ENCODE assay signal across 1 fruit fly cellular context in the genomic region with DNA sequence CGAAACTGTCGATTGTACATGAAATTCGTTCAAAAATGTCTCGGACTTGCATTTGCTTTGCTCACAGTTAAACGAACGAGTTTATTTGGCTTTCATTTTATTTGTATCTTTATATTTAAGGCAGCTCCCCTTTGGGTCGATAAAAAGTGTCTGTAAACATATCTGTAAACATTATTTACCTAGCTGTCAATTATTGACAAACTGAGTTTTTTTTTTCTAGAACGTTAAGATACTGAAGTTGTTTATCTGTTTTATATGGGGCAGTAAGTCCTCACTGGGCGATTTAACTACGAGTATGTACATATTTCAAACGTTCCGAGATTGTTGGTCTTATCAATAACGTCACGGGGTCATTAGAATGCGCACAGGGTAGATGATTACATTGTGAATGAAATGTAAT.
TF ChIP-seq lines count a peak whose summit lies in the region.

No protein-coding gene starts in this region.

TF ChIP-seq in whole organism, embryonic, 481 proteins besides CTCF, POLR2A, EP300 and RAD21 (continued from another document and continues in another):
- TF ChIP-seq Sox100B (GFP tag; optimal IDR thresholded peaks at IDR 0.05; lab: Kevin White, UChicago) (peak; percentile 37), crol (GFP tag; IDR thresholded peaks at IDR 0.05; lab: Robert Waterston, UW) (no peak), CG34422 (GFP tag; IDR thresholded peaks at IDR 0.05; lab: Robert Waterston, UW) (no peak), sima (GFP tag; optimal IDR thresholded peaks at IDR 0.05; lab: Kevin White, UChicago) (no peak), sc (optimal IDR thresholded peaks at IDR 0.05; lab: Kevin White, UChicago) (no peak), sc (GFP tag; optimal IDR thresholded peaks at IDR 0.05; lab: Kevin White, UChicago) (no peak), Mrtf (GFP tag; IDR thresholded peaks at IDR 0.05; lab: Robert Waterston, UW) (no peak), Scr (GFP tag; IDR thresholded peaks at IDR 0.05; lab: Robert Waterston, UW; ENCODE audit: partially characterized antibody) (no peak), crp (GFP tag; optimal IDR thresholded peaks at IDR 0.05; lab: Kevin White, UChicago) (no peak), Gug (GFP tag; IDR thresholded peaks at IDR 0.05; lab: Robert Waterston, UW) (no peak), CG10431 (GFP tag; optimal IDR thresholded peaks at IDR 0.05; lab: Kevin White, UChicago) (peak; percentile 32), unpg (GFP tag; optimal IDR thresholded peaks at IDR 0.05; lab: Kevin White, UChicago) (peak; percentile 46), Mad (GFP tag; optimal IDR thresholded peaks at IDR 0.05; lab: Kevin White, UChicago) (no peak), wdn (GFP tag; IDR thresholded peaks at IDR 0.05; lab: Robert Waterston, UW) (no peak), tup (GFP tag; optimal IDR thresholded peaks at IDR 0.05; lab: Kevin White, UChicago) (no peak), CG16815 (GFP tag; optimal IDR thresholded peaks at IDR 0.05; lab: Kevin White, UChicago) (no peak), CG15514 (GFP tag; optimal IDR thresholded peaks at IDR 0.05; lab: Kevin White, UChicago) (peak; percentile 17), Stat92E (GFP tag; optimal IDR thresholded peaks at IDR 0.05; lab: Kevin White, UChicago) (no peak), Oaz (GFP tag; IDR thresholded peaks at IDR 0.05; lab: Robert Waterston, UW) (no peak), Dp (GFP tag; optimal IDR thresholded peaks at IDR 0.05; lab: Kevin White, UChicago) (no peak), CG4730 (GFP tag; IDR thresholded peaks at IDR 0.05; lab: Robert Waterston, UW) (no peak), lbe (GFP tag; optimal IDR thresholded peaks at IDR 0.05; lab: Kevin White, UChicago) (peak; percentile 45), CG31441 (GFP tag; IDR thresholded peaks at IDR 0.05; lab: Robert Waterston, UW) (no peak; the same call in 1 of the 2 replicates), Rfx (GFP tag; IDR thresholded peaks at IDR 0.05; lab: Robert Waterston, UW) (no peak; the same call in 1 of the 2 replicates), Kr (GFP tag; optimal IDR thresholded peaks at IDR 0.05; lab: Kevin White, UChicago) (peak; percentile 6), croc (GFP tag; conservative IDR thresholded peaks at IDR 0.05; lab: Robert Waterston, UW) (no peak), Pdp1 (GFP tag; optimal IDR thresholded peaks at IDR 0.05; lab: Kevin White, UChicago) (no peak), bab2 (GFP tag; optimal IDR thresholded peaks at IDR 0.05; lab: Kevin White, UChicago) (no peak), chm (GFP tag; IDR thresholded peaks at IDR 0.05; lab: Robert Waterston, UW) (no peak), Nf-YA (GFP tag; IDR thresholded peaks at IDR 0.05; lab: Robert Waterston, UW) (no peak), inv (GFP tag; IDR thresholded peaks at IDR 0.05; lab: Robert Waterston, UW; ENCODE audit: partially characterized antibody) (no peak), CG4707 (GFP tag; optimal IDR thresholded peaks at IDR 0.05; lab: Kevin White, UChicago) (peak; percentile 38), twi (tag; optimal IDR thresholded peaks at IDR 0.05; lab: Kevin White, UChicago) (no peak), abd-A (tag; optimal IDR thresholded peaks at IDR 0.05; lab: Kevin White, UChicago) (no peak), grn (GFP tag; optimal IDR thresholded peaks at IDR 0.05; lab: Kevin White, UChicago) (peak; percentile 45), zf30C (GFP tag; optimal IDR thresholded peaks at IDR 0.05; lab: Kevin White, UChicago) (no peak), pzg (GFP tag; optimal IDR thresholded peaks at IDR 0.05; lab: Kevin White, UChicago) (no peak), prd (optimal IDR thresholded peaks at IDR 0.05; lab: Kevin White, UChicago) (no peak), prd (GFP tag; IDR thresholded peaks at IDR 0.05; lab: Robert Waterston, UW) (no peak), Xrp1 (GFP tag; IDR thresholded peaks at IDR 0.05; lab: Robert Waterston, UW) (no peak), ab (GFP tag; optimal IDR thresholded peaks at IDR 0.05; lab: Kevin White, UChicago) (no peak), CG18476 (GFP tag; optimal IDR thresholded peaks at IDR 0.05; lab: Kevin White, UChicago) (no peak), Deaf1 (tag; optimal IDR thresholded peaks at IDR 0.05; lab: Kevin White, UChicago) (no peak), bsh (GFP tag; optimal IDR thresholded peaks at IDR 0.05; lab: Kevin White, UChicago) (no peak), al (GFP tag; IDR thresholded peaks at IDR 0.05; lab: Robert Waterston, UW) (no peak), gcm (GFP tag; optimal IDR thresholded peaks at IDR 0.05; lab: Kevin White, UChicago) (peak; percentile 58), sens (GFP tag; lab: Kevin White, UChicago) (peak; percentile 70), CG6854 (GFP tag; optimal IDR thresholded peaks at IDR 0.05; lab: Kevin White, UChicago) (peak; percentile 31), Adf1 (GFP tag; IDR thresholded peaks at IDR 0.05; lab: Robert Waterston, UW) (no peak), Hr3 (GFP tag; optimal IDR thresholded peaks at IDR 0.05; lab: Kevin White, UChicago) (no peak), NfI (GFP tag; optimal IDR thresholded peaks at IDR 0.05; lab: Kevin White, UChicago) (no peak), Med (GFP tag; lab: Kevin White, UChicago) (peak; percentile 63), CG12071 (GFP tag; optimal IDR thresholded peaks at IDR 0.05; lab: Kevin White, UChicago) (no peak), eve (GFP tag; optimal IDR thresholded peaks at IDR 0.05; lab: Kevin White, UChicago) (no peak), CG3407 (GFP tag; optimal IDR thresholded peaks at IDR 0.05; lab: Kevin White, UChicago) (peak; percentile 55), CG8924 (tag; optimal IDR thresholded peaks at IDR 0.05; lab: Kevin White, UChicago) (no peak), BEAF-32 (GFP tag; optimal IDR thresholded peaks at IDR 0.05; lab: Kevin White, UChicago) (no peak), Doc3 (GFP tag; IDR thresholded peaks at IDR 0.05; lab: Robert Waterston, UW; ENCODE audit: partially characterized antibody) (no peak), emc (GFP tag; optimal IDR thresholded peaks at IDR 0.05; lab: Kevin White, UChicago) (no peak), kni (GFP tag; optimal IDR thresholded peaks at IDR 0.05; lab: Kevin White, UChicago) (peak; percentile 62), Xbp1 (GFP tag; optimal IDR thresholded peaks at IDR 0.05; lab: Kevin White, UChicago) (no peak), CG34376 (GFP tag; optimal IDR thresholded peaks at IDR 0.05; lab: Kevin White, UChicago) (peak; percentile 43), bigmax (GFP tag; optimal IDR thresholded peaks at IDR 0.05; lab: Kevin White, UChicago) (no peak), CG2875 (GFP tag; optimal IDR thresholded peaks at IDR 0.05; lab: Kevin White, UChicago) (peak; percentile 37), Eip74EF (GFP tag; optimal IDR thresholded peaks at IDR 0.05; lab: Kevin White, UChicago) (peak in 1 of 2 experiments; percentile 12), salm (tag; optimal IDR thresholded peaks at IDR 0.05; lab: Kevin White, UChicago) (peak; percentile 56), schlank (tag; optimal IDR thresholded peaks at IDR 0.05; lab: Kevin White, UChicago) (no peak), onecut (GFP tag; IDR thresholded peaks at IDR 0.05; lab: Robert Waterston, UW) (peak; percentile 15; the same call in 1 of the 2 replicates), gt (GFP tag; IDR thresholded peaks at IDR 0.05; lab: Robert Waterston, UW) (no peak), CG12104 (GFP tag; optimal IDR thresholded peaks at IDR 0.05; lab: Kevin White, UChicago) (no peak), Ets97D (GFP tag; optimal IDR thresholded peaks at IDR 0.05; lab: Kevin White, UChicago) (no peak), gro (GFP tag; optimal IDR thresholded peaks at IDR 0.05; lab: Kevin White, UChicago) (no peak), CG6175 (GFP tag; IDR thresholded peaks at IDR 0.05; lab: Robert Waterston, UW) (no peak), ara (GFP tag; IDR thresholded peaks at IDR 0.05; lab: Robert Waterston, UW) (no peak), Hr78 (GFP tag; optimal IDR thresholded peaks at IDR 0.05; lab: Kevin White, UChicago) (peak in 1 of 2 experiments; percentile 51), rib (GFP tag; IDR thresholded peaks at IDR 0.05; lab: Robert Waterston, UW) (no peak), eyg (GFP tag; optimal IDR thresholded peaks at IDR 0.05; lab: Kevin White, UChicago) (peak; percentile 17), CG2678 (tag; optimal IDR thresholded peaks at IDR 0.05; lab: Kevin White, UChicago) (peak; percentile 64), fd64A (GFP tag; optimal IDR thresholded peaks at IDR 0.05; lab: Kevin White, UChicago) (no peak), CG2889 (GFP tag; IDR thresholded peaks at IDR 0.05; lab: Robert Waterston, UW) (no peak), Nf-YB (GFP tag; optimal IDR thresholded peaks at IDR 0.05; lab: Kevin White, UChicago) (no peak), wek (GFP tag; optimal IDR thresholded peaks at IDR 0.05; lab: Kevin White, UChicago) (peak; percentile 31), CG13424 (tag; optimal IDR thresholded peaks at IDR 0.05; lab: Kevin White, UChicago) (peak; percentile 22), HLHmδ (GFP tag; optimal IDR thresholded peaks at IDR 0.05; lab: Kevin White, UChicago) (no peak), Trl (optimal IDR thresholded peaks at IDR 0.05; lab: Kevin White, UChicago) (no peak), Trl (GFP tag; optimal IDR thresholded peaks at IDR 0.05; lab: Kevin White, UChicago) (no peak), CG17568 (GFP tag; optimal IDR thresholded peaks at IDR 0.05; lab: Kevin White, UChicago) (peak; percentile 63), HmgD (GFP tag; optimal IDR thresholded peaks at IDR 0.05; lab: Kevin White, UChicago) (no peak), CG11247 (GFP tag; IDR thresholded peaks at IDR 0.05; lab: Robert Waterston, UW) (no peak), CG2202 (tag; optimal IDR thresholded peaks at IDR 0.05; lab: Kevin White, UChicago) (no peak), CG1792 (GFP tag; optimal IDR thresholded peaks at IDR 0.05; lab: Kevin White, UChicago) (no peak), gem (tag; optimal IDR thresholded peaks at IDR 0.05; lab: Kevin White, UChicago) (no peak), Opbp (GFP tag; IDR thresholded peaks at IDR 0.05; lab: Robert Waterston, UW; ENCODE audit: partially characterized antibody) (no peak), CG42726 (GFP tag; IDR thresholded peaks at IDR 0.05; lab: Robert Waterston, UW; ENCODE audit: partially characterized antibody) (no peak), br (optimal IDR thresholded peaks at IDR 0.05; lab: Kevin White, UChicago) (no peak), tna (GFP tag; IDR thresholded peaks at IDR 0.05; lab: Robert Waterston, UW; ENCODE audit: partially characterized antibody) (no peak), CG11560 (tag; IDR thresholded peaks at IDR 0.05; lab: Robert Waterston, UW) (no peak), CG31224 (GFP tag; IDR thresholded peaks at IDR 0.05; lab: Robert Waterston, UW) (no peak), lmd (GFP tag; IDR thresholded peaks at IDR 0.05; lab: Robert Waterston, UW) (no peak), Dip2 (GFP tag; IDR thresholded peaks at IDR 0.05; lab: Robert Waterston, UW) (no peak), fd3F (GFP tag; optimal IDR thresholded peaks at IDR 0.05; lab: Kevin White, UChicago) (no peak), CG18011 (GFP tag; optimal IDR thresholded peaks at IDR 0.05; lab: Kevin White, UChicago) (peak; percentile 9), Aef1 (GFP tag; IDR thresholded peaks at IDR 0.05; lab: Robert Waterston, UW) (no peak), Asciz (GFP tag; optimal IDR thresholded peaks at IDR 0.05; lab: Kevin White, UChicago) (peak; percentile 50), Hey (tag; optimal IDR thresholded peaks at IDR 0.05; lab: Kevin White, UChicago) (no peak), CG4424 (GFP tag; optimal IDR thresholded peaks at IDR 0.05; lab: Kevin White, UChicago) (no peak), Atf6 (GFP tag; IDR thresholded peaks at IDR 0.05; lab: Robert Waterston, UW) (no peak), CG17328 (GFP tag; IDR thresholded peaks at IDR 0.05; lab: Robert Waterston, UW) (no peak), dm (GFP tag; optimal IDR thresholded peaks at IDR 0.05; lab: Kevin White, UChicago) (no peak), knrl (GFP tag; IDR thresholded peaks at IDR 0.05; lab: Robert Waterston, UW; ENCODE audit: partially characterized antibody) (no peak), ap (GFP tag; IDR thresholded peaks at IDR 0.05; lab: Robert Waterston, UW) (no peak), CG10959 (GFP tag; IDR thresholded peaks at IDR 0.05; lab: Robert Waterston, UW) (no peak), CG3726 (GFP tag; IDR thresholded peaks at IDR 0.05; lab: Robert Waterston, UW) (no peak), gsb (GFP tag; IDR thresholded peaks at IDR 0.05; lab: Robert Waterston, UW) (no peak), CG3847 (GFP tag; IDR thresholded peaks at IDR 0.05; lab: Robert Waterston, UW) (no peak), lola (GFP tag; optimal IDR thresholded peaks at IDR 0.05; lab: Kevin White, UChicago) (peak in 1 of 3 experiments; percentile 1), Fer1 (GFP tag; optimal IDR thresholded peaks at IDR 0.05; lab: Kevin White, UChicago) (peak; percentile 58), CG10565 (GFP tag; optimal IDR thresholded peaks at IDR 0.05; lab: Kevin White, UChicago) (no peak), D (optimal IDR thresholded peaks at IDR 0.05; lab: Kevin White, UChicago) (no peak), D (GFP tag; optimal IDR thresholded peaks at IDR 0.05; lab: Kevin White, UChicago) (peak; percentile 1), Hmr (GFP tag; optimal IDR thresholded peaks at IDR 0.05; lab: Kevin White, UChicago) (no peak), CG11695 (GFP tag; IDR thresholded peaks at IDR 0.05; lab: Robert Waterston, UW) (peak; percentile 15; the same call in 1 of the 3 replicates), Dad (GFP tag; optimal IDR thresholded peaks at IDR 0.05; lab: Kevin White, UChicago) (no peak), CG7372 (GFP tag; IDR thresholded peaks at IDR 0.05; lab: Robert Waterston, UW) (no peak), CG2712 (tag; optimal IDR thresholded peaks at IDR 0.05; lab: Kevin White, UChicago) (peak; percentile 40), scrt (GFP tag; optimal IDR thresholded peaks at IDR 0.05; lab: Kevin White, UChicago) (no peak), CG6813 (GFP tag; optimal IDR thresholded peaks at IDR 0.05; lab: Kevin White, UChicago) (peak; percentile 63), pfk (GFP tag; optimal IDR thresholded peaks at IDR 0.05; lab: Kevin White, UChicago) (peak; percentile 35), gcm2 (GFP tag; optimal IDR thresholded peaks at IDR 0.05; lab: Kevin White, UChicago) (no peak), seq (GFP tag; IDR thresholded peaks at IDR 0.05; lab: Robert Waterston, UW) (no peak), CG8388 (GFP tag; optimal IDR thresholded peaks at IDR 0.05; lab: Kevin White, UChicago) (no peak), pita (GFP tag; optimal IDR thresholded peaks at IDR 0.05; lab: Kevin White, UChicago) (no peak), CG15011 (GFP tag; optimal IDR thresholded peaks at IDR 0.05; lab: Kevin White, UChicago) (peak; percentile 34), CG1529 (GFP tag; optimal IDR thresholded peaks at IDR 0.05; lab: Kevin White, UChicago) (peak; percentile 35)
